Fruit fly (Drosophila melanogaster) whole organism, embryonic: ENCODE results near the gene HP1e.

ENCODE experiments used
- Bteb2 ChIP-seq: fragments of 200-800 bp; sonication (Bioruptor generic); optimal IDR thresholded peaks from 2 replicates; lab custom pipeline; 2016; ENCODE audit warnings: missing biosample characterization, missing genetic modification characterization
- CG10274 ChIP-seq: fragments of 200-800 bp; sonication (Bioruptor generic); optimal IDR thresholded peaks from 3 replicates; lab custom pipeline; 2017; ENCODE audit warnings: missing biosample characterization, mild to moderate bottlenecking, missing genetic modification characterization
- CG10654 ChIP-seq: fragments of 200-800 bp; sonication (Bioruptor generic); optimal IDR thresholded peaks from 2 replicates; lab custom pipeline; 2016; ENCODE audit warnings: missing biosample characterization, missing genetic modification characterization
- CG11085 ChIP-seq: fragments of 200-800 bp; sonication (Bioruptor generic); IDR thresholded peaks from 2 replicates; pipeline ENCODE4 v1.3.6; 2022; ENCODE audit warnings: missing biosample characterization, missing genetic modification characterization
- CG11247 ChIP-seq: fragments of 200-800 bp; sonication (Bioruptor generic); IDR thresholded peaks from 2 replicates; pipeline ENCODE4 v1.3.6; 2022; ENCODE audit warnings: missing biosample characterization, missing genetic modification characterization
- CG11456 ChIP-seq: fragments of 200-800 bp; sonication (Bioruptor generic); IDR thresholded peaks from 3 replicates; pipeline ENCODE4 v1.3.6; 2022; ENCODE audit warnings: missing biosample characterization, missing genetic modification characterization
- CG11696 ChIP-seq: fragments of 200-800 bp; sonication (Bioruptor generic); IDR thresholded peaks from 2 replicates; pipeline ENCODE4 v1.3.6; 2022; ENCODE audit warnings: missing biosample characterization, missing genetic modification characterization
- CG14050 ChIP-seq: fragments of 200-800 bp; sonication (Bioruptor generic); IDR thresholded peaks from 3 replicates; pipeline ENCODE4 v1.3.6; 2022; ENCODE audit warnings: missing biosample characterization, missing genetic modification characterization
- CG15011 ChIP-seq: fragments of 200-800 bp; sonication (Bioruptor generic); optimal IDR thresholded peaks from 3 replicates; lab custom pipeline; 2018; ENCODE audit warnings: missing biosample characterization, mild to moderate bottlenecking, missing genetic modification characterization
- CG1529 ChIP-seq: fragments of 200-800 bp; sonication (Bioruptor generic); optimal IDR thresholded peaks from 3 replicates; lab custom pipeline; 2018; ENCODE audit warnings: missing biosample characterization, missing genetic modification characterization
- CG15479 ChIP-seq: fragments of 200-800 bp; sonication (Bioruptor generic); optimal IDR thresholded peaks from 3 replicates; lab custom pipeline; 2019; ENCODE audit warnings: missing biosample characterization, mild to moderate bottlenecking, missing genetic modification characterization, moderate library complexity
- CG15514 ChIP-seq: fragments of 200-800 bp; sonication (Bioruptor generic); optimal IDR thresholded peaks from 3 replicates; lab custom pipeline; 2017; ENCODE audit warnings: missing biosample characterization, missing genetic modification characterization, mild to moderate bottlenecking, moderate library complexity, missing genetic modification reagents
- CG17359 ChIP-seq: fragments of 200-800 bp; sonication (Bioruptor generic); optimal IDR thresholded peaks from 3 replicates; lab custom pipeline; 2018; ENCODE audit warnings: missing biosample characterization, mild to moderate bottlenecking, missing genetic modification characterization, moderate library complexity
- CG31441 ChIP-seq: fragments of 200-800 bp; sonication (Bioruptor generic); IDR thresholded peaks from 2 replicates; pipeline ENCODE4 v1.3.6; 2022; ENCODE audit warnings: missing biosample characterization, missing genetic modification characterization
- CG3726 ChIP-seq: fragments of 200-800 bp; sonication (Bioruptor generic); IDR thresholded peaks from 3 replicates; pipeline ENCODE4, ENCODE4 v1.3.6; 2022; ENCODE audit warnings: missing biosample characterization, missing genetic modification characterization
- CG3995 ChIP-seq: fragments of 200-800 bp; sonication (Bioruptor generic); optimal IDR thresholded peaks from 3 replicates; lab custom pipeline; 2016; ENCODE audit warnings: missing biosample characterization, missing genetic modification characterization
- CG6272 ChIP-seq: fragments of 200-800 bp; sonication (Bioruptor generic); IDR thresholded peaks from 2 replicates; pipeline ENCODE4 v1.3.6; 2022; ENCODE audit warnings: missing biosample characterization, missing genetic modification characterization
- CG7928 ChIP-seq: fragments of 200-800 bp; sonication (Bioruptor generic); optimal IDR thresholded peaks from 2 replicates; lab custom pipeline; 2017; ENCODE audit warnings: missing biosample characterization, mild to moderate bottlenecking, missing genetic modification characterization
- CG9797 ChIP-seq: fragments of 200-800 bp; sonication (Bioruptor generic); optimal IDR thresholded peaks from 3 replicates; lab custom pipeline; 2018; ENCODE audit warnings: missing biosample characterization, mild to moderate bottlenecking, missing genetic modification characterization
- Dad ChIP-seq: fragments of 200-800 bp; sonication (Bioruptor generic); optimal IDR thresholded peaks from 3 replicates; lab custom pipeline; 2016; ENCODE audit warnings: missing biosample characterization, missing genetic modification characterization
- Dfd ChIP-seq, 2 experiments: fragments of >200 bp; optimal IDR thresholded peaks; 2 replicates each; lab custom pipeline; 2017; ENCODE audit warnings: missing biosample characterization in 2 of 2, missing genetic modification characterization in 2 of 2
- Eip74EF ChIP-seq, 2 experiments: fragments of 200-800 bp in 1 of 2; fragments of >200 bp in 1 of 2; sonication (Bioruptor generic) in 1 of 2; optimal IDR thresholded peaks; 2 replicates each; lab custom pipeline; 2017 to 2019; ENCODE audit warnings: missing biosample characterization in 2 of 2, missing genetic modification characterization in 2 of 2, mild to moderate bottlenecking in 1 of 2, moderate library complexity in 1 of 2
- Gug ChIP-seq: fragments of 200-800 bp; sonication (Bioruptor generic); IDR thresholded peaks from 4 replicates; pipeline ENCODE4 v1.3.6; 2022; ENCODE audit warnings: missing biosample characterization, missing genetic modification characterization
- H15 ChIP-seq: fragments of 200-800 bp; sonication (Bioruptor generic); IDR thresholded peaks from 3 replicates; pipeline ENCODE4 v1.3.6; 2022; ENCODE audit warnings: missing biosample characterization, missing genetic modification characterization
- HLHmδ ChIP-seq: fragments of 200-800 bp; sonication (Bioruptor generic); optimal IDR thresholded peaks from 2 replicates; lab custom pipeline; 2018; ENCODE audit warnings: missing biosample characterization, mild to moderate bottlenecking, missing genetic modification characterization, moderate library complexity
- Hr3 ChIP-seq: fragments of 200-800 bp; sonication (Bioruptor generic); optimal IDR thresholded peaks from 3 replicates; lab custom pipeline; 2016; ENCODE audit warnings: missing biosample characterization, missing genetic modification characterization
- Hr39 ChIP-seq: fragments of >200 bp; optimal IDR thresholded peaks from 2 replicates; lab custom pipeline; 2017
- Hsf ChIP-seq: fragments of 200-800 bp; sonication (Bioruptor generic); optimal IDR thresholded peaks from 3 replicates; lab custom pipeline; 2016; ENCODE audit warnings: missing biosample characterization, missing genetic modification characterization
- NfI ChIP-seq: fragments of 200-800 bp; sonication (Bioruptor generic); optimal IDR thresholded peaks from 3 replicates; lab custom pipeline; 2018; ENCODE audit warnings: missing biosample characterization, mild to moderate bottlenecking, missing genetic modification characterization, moderate library complexity
- Sry-δ ChIP-seq: fragments of 200-800 bp; sonication (Bioruptor generic); optimal IDR thresholded peaks from 2 replicates; lab custom pipeline; 2016; ENCODE audit warnings: missing biosample characterization, missing genetic modification characterization
- al ChIP-seq: fragments of 200-800 bp; sonication (Bioruptor generic); IDR thresholded peaks from 2 replicates; pipeline ENCODE4 v1.3.6; 2022; ENCODE audit warnings: missing biosample characterization, missing genetic modification characterization
- bsh ChIP-seq, 2 experiments: fragments of 200-800 bp; sonication (Bioruptor generic); optimal IDR thresholded peaks; 2 replicates each; lab custom pipeline; 2017 to 2018; ENCODE audit warnings: mild to moderate bottlenecking in 2 of 2, missing biosample characterization in 2 of 2, missing genetic modification characterization in 2 of 2, moderate library complexity in 1 of 2
- cas ChIP-seq: fragments of 200-800 bp; sonication (Bioruptor generic); IDR thresholded peaks from 2 replicates; pipeline ENCODE4 v1.3.6; 2022; ENCODE audit warnings: missing biosample characterization, missing genetic modification characterization
- emc ChIP-seq: fragments of 200-800 bp; sonication (Bioruptor generic); optimal IDR thresholded peaks from 2 replicates; lab custom pipeline; 2016; ENCODE audit warnings: missing biosample characterization, missing genetic modification characterization
- gcm2 ChIP-seq: fragments of 200-800 bp; sonication (Bioruptor generic); optimal IDR thresholded peaks from 2 replicates; lab custom pipeline; 2016; ENCODE audit warnings: missing biosample characterization, missing genetic modification characterization
- insv ChIP-seq, 2 experiments: fragments of 200-800 bp; sonication (Bioruptor generic); optimal IDR thresholded peaks; 3 replicates each; lab custom pipeline; 2016 to 2018; ENCODE audit warnings: missing biosample characterization in 2 of 2, missing genetic modification characterization in 2 of 2
- kah ChIP-seq: fragments of 200-800 bp; sonication (Bioruptor generic); optimal IDR thresholded peaks from 2 replicates; lab custom pipeline; 2018; ENCODE audit warnings: missing biosample characterization, mild to moderate bottlenecking, missing genetic modification characterization
- lab ChIP-seq: fragments of 200-800 bp; sonication (Bioruptor generic); optimal IDR thresholded peaks from 3 replicates; lab custom pipeline; 2017; ENCODE audit warnings: missing biosample characterization, missing genetic modification characterization, mild to moderate bottlenecking, moderate library complexity, missing genetic modification reagents
- maf-S ChIP-seq: fragments of 200-800 bp; sonication (Bioruptor generic); optimal IDR thresholded peaks from 2 replicates; lab custom pipeline; 2016; ENCODE audit warnings: missing biosample characterization, missing genetic modification characterization
- nau ChIP-seq: fragments of 200-800 bp; sonication (Bioruptor generic); optimal IDR thresholded peaks from 3 replicates; lab custom pipeline; 2017; ENCODE audit warnings: missing biosample characterization, mild to moderate bottlenecking, missing genetic modification characterization, missing genetic modification reagents
- nerfin-1 ChIP-seq: fragments of 200-800 bp; sonication (Bioruptor generic); optimal IDR thresholded peaks from 3 replicates; lab custom pipeline; 2019; ENCODE audit warnings: missing biosample characterization, mild to moderate bottlenecking, missing genetic modification characterization, moderate library complexity
- nmo ChIP-seq: fragments of 200-800 bp; sonication (Bioruptor generic); optimal IDR thresholded peaks from 2 replicates; lab custom pipeline; 2018; ENCODE audit warnings: missing biosample characterization, mild to moderate bottlenecking, missing genetic modification characterization, moderate library complexity
- ranshi ChIP-seq: fragments of 200-800 bp; sonication (Bioruptor generic); IDR thresholded peaks from 2 replicates; pipeline ENCODE4 v1.3.6; 2022; ENCODE audit warnings: missing biosample characterization, missing genetic modification characterization
- run ChIP-seq: fragments of 200-800 bp; sonication (Bioruptor generic); optimal IDR thresholded peaks from 3 replicates; lab custom pipeline; 2018; ENCODE audit warnings: missing biosample characterization, mild to moderate bottlenecking, missing genetic modification characterization
- salm ChIP-seq: fragments of 200-800 bp; sonication (Bioruptor generic); optimal IDR thresholded peaks from 2 replicates; lab custom pipeline; 2018; ENCODE audit warnings: missing biosample characterization, mild to moderate bottlenecking, missing genetic modification characterization
- sens-2 ChIP-seq: fragments of 200-800 bp; sonication (Bioruptor generic); IDR thresholded peaks from 2 replicates; pipeline ENCODE4 v1.3.6; 2022; ENCODE audit warnings: missing biosample characterization, missing genetic modification characterization
- sim ChIP-seq: fragments of 200-800 bp; sonication (Bioruptor generic); IDR thresholded peaks from 2 replicates; pipeline ENCODE4 v1.3.6; 2022; ENCODE audit warnings: missing biosample characterization, missing genetic modification characterization
- stc ChIP-seq: fragments of 200-800 bp; sonication (Bioruptor generic); IDR thresholded peaks from 2 replicates; pipeline ENCODE4 v1.3.6; 2022; ENCODE audit warnings: missing biosample characterization, missing genetic modification characterization
- tap ChIP-seq: fragments of 200-800 bp; optimal IDR thresholded peaks from 3 replicates; lab custom pipeline; 2019; ENCODE audit warnings: missing biosample characterization, mild to moderate bottlenecking, missing genetic modification characterization, moderate library complexity
- z ChIP-seq: fragments of 200-800 bp; sonication (Bioruptor generic); IDR thresholded peaks from 3 replicates; pipeline ENCODE4 v1.3.6; 2022; ENCODE audit warnings: missing biosample characterization, missing genetic modification characterization

HP1e gene

dm6 chr3R:9351415-9352379, 30.1 kb downstream of the HP1e start (continued):
- TF ChIP-seq run (tag; lab: Kevin White, UChicago), result no peak
- peak; percentile 7 for TF ChIP-seq tap (tag; lab: Kevin White, UChicago)
- no peak for TF ChIP-seq Dad (GFP tag; lab: Kevin White, UChicago)
- peak; percentile 5 for TF ChIP-seq emc (GFP tag; lab: Kevin White, UChicago)
- TF ChIP-seq salm, result no peak
- no peak for TF ChIP-seq CG3726
- TF ChIP-seq nerfin-1, result no peak
- TF ChIP-seq cas (GFP tag; lab: Robert Waterston, UW), result no peak
- TF ChIP-seq Dfd (GFP tag; optimal IDR thresholded peaks at IDR 0.05; lab: Kevin White, UChicago), result no peak
- no peak for TF ChIP-seq sens-2 (GFP tag; lab: Robert Waterston, UW)
- TF ChIP-seq gcm2 (GFP tag; lab: Kevin White, UChicago), result peak; percentile 33
- no peak for TF ChIP-seq CG14050 (GFP tag; lab: Robert Waterston, UW)
- TF ChIP-seq bsh (GFP tag; optimal IDR thresholded peaks at IDR 0.05; lab: Kevin White, UChicago), result peak in 1 of 2 experiments; percentile 40
- TF ChIP-seq nau (GFP tag; lab: Kevin White, UChicago), result peak; percentile 67
- no peak for TF ChIP-seq CG11456 (GFP tag; lab: Robert Waterston, UW)
- peak; percentile 14 for TF ChIP-seq CG15479 (GFP tag; lab: Kevin White, UChicago)
- TF ChIP-seq CG11085 (GFP tag; lab: Robert Waterston, UW), result no peak
- peak; percentile 65 for TF ChIP-seq Hsf (GFP tag; lab: Kevin White, UChicago)
- TF ChIP-seq sim (GFP tag; lab: Robert Waterston, UW), result no peak
- peak; percentile 76 for TF ChIP-seq CG15514
- TF ChIP-seq CG9797, result no peak
- peak; percentile 50 for TF ChIP-seq NfI (GFP tag; lab: Kevin White, UChicago)
- no peak for TF ChIP-seq CG1529 (GFP tag; lab: Kevin White, UChicago)
- TF ChIP-seq insv (GFP tag; optimal IDR thresholded peaks at IDR 0.05; lab: Kevin White, UChicago), result no peak
- TF ChIP-seq CG3995 (GFP tag; lab: Kevin White, UChicago), result peak; percentile 19
- peak; percentile 47 for TF ChIP-seq CG10274
- TF ChIP-seq z (GFP tag; lab: Robert Waterston, UW), result no peak
- peak; percentile 54 for TF ChIP-seq CG7928 (GFP tag; lab: Kevin White, UChicago)
- TF ChIP-seq CG6272 (GFP tag; lab: Robert Waterston, UW), result no peak
- peak; percentile 54 for TF ChIP-seq CG17359
- TF ChIP-seq HLHmδ (GFP tag; lab: Kevin White, UChicago), result no peak
- TF ChIP-seq Sry-δ (GFP tag; lab: Kevin White, UChicago), result peak; percentile 16
- no peak for TF ChIP-seq Eip74EF (GFP tag; optimal IDR thresholded peaks at IDR 0.05; lab: Kevin White, UChicago)
- TF ChIP-seq Hr3 (GFP tag; lab: Kevin White, UChicago), result peak; percentile 26
- TF ChIP-seq kah, result no peak
- peak; percentile 10 for TF ChIP-seq maf-S (GFP tag; lab: Kevin White, UChicago)
- peak; percentile 14 for TF ChIP-seq CG10654 (GFP tag; lab: Kevin White, UChicago)
- no peak for TF ChIP-seq CG31441 (GFP tag; lab: Robert Waterston, UW)
- peak; percentile 88 for TF ChIP-seq lab (GFP tag; lab: Kevin White, UChicago)
- no peak for TF ChIP-seq stc (GFP tag; lab: Robert Waterston, UW)
- peak; percentile 69 for TF ChIP-seq Bteb2 (GFP tag; lab: Kevin White, UChicago)
- TF ChIP-seq nmo (GFP tag; lab: Kevin White, UChicago), result peak; percentile 45
- no peak for TF ChIP-seq al
- no peak for TF ChIP-seq Hr39
- peak; percentile 52 for TF ChIP-seq CG15011 (GFP tag; lab: Kevin White, UChicago)
- no peak for TF ChIP-seq CG11247 (GFP tag; lab: Robert Waterston, UW)
- TF ChIP-seq ranshi (GFP tag; lab: Robert Waterston, UW), result no peak
- no peak for TF ChIP-seq H15 (GFP tag; lab: Robert Waterston, UW)
- TF ChIP-seq CG11696 (GFP tag; lab: Robert Waterston, UW), result no peak
- TF ChIP-seq Gug (GFP tag; lab: Robert Waterston, UW), result peak; percentile 41; the same call in 2 of the 4 replicates
